Fruit fly (Drosophila melanogaster) whole organism, embryonic: ENCODE data around the gene SoYb.

Source experiments
- CG10431 ChIP-seq: fragments of 200-800 bp; sonication (Bioruptor generic); optimal IDR thresholded peaks from 3 replicates; lab custom pipeline; 2018; ENCODE audit warnings: missing biosample characterization, mild to moderate bottlenecking, missing genetic modification characterization
- CG13123 ChIP-seq: fragments of 200-800 bp; sonication (Bioruptor generic); optimal IDR thresholded peaks from 2 replicates; lab custom pipeline; 2016; ENCODE audit warnings: missing biosample characterization, missing genetic modification characterization
- CG14050 ChIP-seq: fragments of 200-800 bp; sonication (Bioruptor generic); IDR thresholded peaks from 3 replicates; pipeline ENCODE4 v1.3.6; 2022; ENCODE audit warnings: missing biosample characterization, missing genetic modification characterization
- CG14667 ChIP-seq: fragments of 200-800 bp; sonication (Bioruptor generic); IDR thresholded peaks from 2 replicates; pipeline ENCODE4 v1.3.6; 2022; ENCODE audit warnings: missing biosample characterization, missing genetic modification characterization
- CG1602 ChIP-seq: fragments of 200-800 bp; sonication (Bioruptor generic); optimal IDR thresholded peaks from 3 replicates; lab custom pipeline; 2016; ENCODE audit warnings: missing biosample characterization, missing genetic modification characterization
- CG17359 ChIP-seq: fragments of 200-800 bp; sonication (Bioruptor generic); optimal IDR thresholded peaks from 3 replicates; lab custom pipeline; 2018; ENCODE audit warnings: missing biosample characterization, mild to moderate bottlenecking, missing genetic modification characterization, moderate library complexity
- CG17361 ChIP-seq: fragments of 200-800 bp; sonication (Bioruptor generic); IDR thresholded peaks from 3 replicates; pipeline ENCODE4 v1.3.6; 2022; ENCODE audit warnings: missing biosample characterization, missing genetic modification characterization
- CG18262 ChIP-seq: fragments of 200-800 bp; optimal IDR thresholded peaks from 3 replicates; lab custom pipeline; 2019; ENCODE audit warnings: missing biosample characterization, mild to moderate bottlenecking, missing genetic modification characterization, moderate library complexity
- CG2129 ChIP-seq: fragments of 200-800 bp; sonication (Bioruptor generic); IDR thresholded peaks from 2 replicates; pipeline ENCODE4 v1.3.6; 2022; ENCODE audit warnings: missing biosample characterization, missing genetic modification characterization; ENCODE audit not compliant: partially characterized antibody
- CG2678 ChIP-seq: fragments of 200-800 bp; sonication (Bioruptor generic); optimal IDR thresholded peaks from 3 replicates; lab custom pipeline; 2019; ENCODE audit warnings: missing biosample characterization, mild to moderate bottlenecking, missing genetic modification characterization, moderate library complexity
- CG30403 ChIP-seq: fragments of 200-800 bp; sonication (Bioruptor generic); optimal IDR thresholded peaks from 3 replicates; lab custom pipeline; 2016; ENCODE audit warnings: missing biosample characterization, missing genetic modification characterization
- CG34376 ChIP-seq: fragments of 200-800 bp; sonication (Bioruptor generic); optimal IDR thresholded peaks from 2 replicates; lab custom pipeline; 2018; ENCODE audit warnings: missing biosample characterization, mild to moderate bottlenecking, missing genetic modification characterization
- CG5180 ChIP-seq: fragments of 200-800 bp; sonication (Bioruptor generic); optimal IDR thresholded peaks from 3 replicates; lab custom pipeline; 2017; ENCODE audit warnings: missing biosample characterization, missing genetic modification characterization, mild to moderate bottlenecking, moderate library complexity, missing genetic modification reagents
- CG6689 ChIP-seq: fragments of 200-800 bp; sonication (Bioruptor generic); IDR thresholded peaks from 2 replicates; pipeline ENCODE4 v1.3.6; 2022; ENCODE audit warnings: missing biosample characterization, missing genetic modification characterization
- CG7357 ChIP-seq: fragments of 200-800 bp; sonication (Bioruptor generic); IDR thresholded peaks from 3 replicates; pipeline ENCODE4 v1.3.6; 2022; ENCODE audit warnings: missing biosample characterization, missing genetic modification characterization
- CG7839 ChIP-seq: fragments of 200-800 bp; sonication (Bioruptor generic); optimal IDR thresholded peaks from 3 replicates; lab custom pipeline; 2018; ENCODE audit warnings: missing biosample characterization, mild to moderate bottlenecking, missing genetic modification characterization, moderate library complexity
- CG9817 ChIP-seq: fragments of 200-800 bp; sonication (Bioruptor generic); optimal IDR thresholded peaks from 2 replicates; lab custom pipeline; 2018; ENCODE audit warnings: missing biosample characterization, mild to moderate bottlenecking, missing genetic modification characterization, moderate library complexity
- D ChIP-seq, 2 experiments: fragments of 200-800 bp in 1 of 2; fragments of >200 bp in 1 of 2; sonication (Bioruptor generic) in 1 of 2; optimal IDR thresholded peaks; 2 replicates in 1 of 2; 3 replicates in 1 of 2; lab custom pipeline; 2017; ENCODE audit warnings: mild to moderate bottlenecking in 1 of 2, missing biosample characterization in 1 of 2, missing genetic modification characterization in 1 of 2, missing genetic modification reagents in 1 of 2
- Deaf1 ChIP-seq: fragments of 200-800 bp; optimal IDR thresholded peaks from 3 replicates; lab custom pipeline; 2019; ENCODE audit warnings: missing biosample characterization, mild to moderate bottlenecking, missing genetic modification characterization, moderate library complexity
- Fer3 ChIP-seq: fragments of 200-800 bp; sonication (Bioruptor generic); optimal IDR thresholded peaks from 2 replicates; lab custom pipeline; 2018; ENCODE audit warnings: missing biosample characterization, mild to moderate bottlenecking, missing genetic modification characterization, moderate library complexity
- Gug ChIP-seq: fragments of 200-800 bp; sonication (Bioruptor generic); IDR thresholded peaks from 4 replicates; pipeline ENCODE4 v1.3.6; 2022; ENCODE audit warnings: missing biosample characterization, missing genetic modification characterization
- Meics ChIP-seq: fragments of 200-800 bp; sonication (Bioruptor generic); optimal IDR thresholded peaks from 2 replicates; lab custom pipeline; 2017; ENCODE audit warnings: missing biosample characterization, mild to moderate bottlenecking, missing genetic modification characterization
- Mrtf ChIP-seq: fragments of 200-800 bp; sonication (Bioruptor generic); IDR thresholded peaks from 3 replicates; pipeline ENCODE4 v1.3.6; 2022; ENCODE audit warnings: missing biosample characterization, missing genetic modification characterization
- NFAT ChIP-seq: fragments of 200-800 bp; sonication (Bioruptor generic); IDR thresholded peaks from 2 replicates; pipeline ENCODE4 v1.3.6; 2022; ENCODE audit warnings: missing biosample characterization, missing genetic modification characterization
- Neu2 ChIP-seq: fragments of 200-800 bp; sonication (Bioruptor generic); optimal IDR thresholded peaks from 3 replicates; lab custom pipeline; 2016; ENCODE audit warnings: missing biosample characterization, missing genetic modification characterization, borderline replicate concordance
- NfI ChIP-seq: fragments of 200-800 bp; sonication (Bioruptor generic); optimal IDR thresholded peaks from 3 replicates; lab custom pipeline; 2018; ENCODE audit warnings: missing biosample characterization, mild to moderate bottlenecking, missing genetic modification characterization, moderate library complexity
- Spps ChIP-seq: fragments of 200-800 bp; sonication (Bioruptor generic); optimal IDR thresholded peaks from 2 replicates; lab custom pipeline; 2018; ENCODE audit warnings: missing biosample characterization, mild to moderate bottlenecking, missing genetic modification characterization
- btn ChIP-seq: fragments of 200-800 bp; sonication (Bioruptor generic); optimal IDR thresholded peaks from 2 replicates; lab custom pipeline; 2016; ENCODE audit warnings: missing biosample characterization, missing genetic modification characterization
- chinmo ChIP-seq: fragments of 200-800 bp; sonication (Bioruptor generic); IDR thresholded peaks from 4 replicates; pipeline ENCODE4 v1.3.6; 2022; ENCODE audit warnings: missing biosample characterization, missing genetic modification characterization; ENCODE audit not compliant: partially characterized antibody
- chn ChIP-seq: fragments of 200-800 bp; sonication (Bioruptor generic); optimal IDR thresholded peaks from 2 replicates; lab custom pipeline; 2016; ENCODE audit warnings: missing biosample characterization, missing genetic modification characterization
- dmrt99B ChIP-seq: fragments of 200-800 bp; sonication (Bioruptor generic); optimal IDR thresholded peaks from 2 replicates; lab custom pipeline; 2018; ENCODE audit warnings: missing biosample characterization, mild to moderate bottlenecking, missing genetic modification characterization, moderate library complexity
- emc ChIP-seq: fragments of 200-800 bp; sonication (Bioruptor generic); optimal IDR thresholded peaks from 2 replicates; lab custom pipeline; 2016; ENCODE audit warnings: missing biosample characterization, missing genetic modification characterization
- fru ChIP-seq: fragments of >200 bp; optimal IDR thresholded peaks from 2 replicates; lab custom pipeline; 2017
- gem ChIP-seq: fragments of 200-800 bp; sonication (Bioruptor generic); optimal IDR thresholded peaks from 2 replicates; lab custom pipeline; 2019; ENCODE audit warnings: missing biosample characterization, mild to moderate bottlenecking, missing genetic modification characterization, moderate library complexity
- inv ChIP-seq: fragments of 200-800 bp; sonication (Bioruptor generic); IDR thresholded peaks from 2 replicates; pipeline ENCODE4 v1.3.6; 2022; ENCODE audit warnings: missing biosample characterization, missing genetic modification characterization; ENCODE audit not compliant: partially characterized antibody
- mam ChIP-seq: fragments of 200-800 bp; sonication (Bioruptor generic); optimal IDR thresholded peaks from 3 replicates; lab custom pipeline; 2016; ENCODE audit warnings: missing biosample characterization, missing genetic modification characterization
- org-1 ChIP-seq: fragments of 200-800 bp; sonication (Bioruptor generic); optimal IDR thresholded peaks from 2 replicates; lab custom pipeline; 2017; ENCODE audit warnings: missing biosample characterization, missing genetic modification characterization
- ro ChIP-seq: fragments of 200-800 bp; sonication (Bioruptor generic); IDR thresholded peaks from 2 replicates; pipeline ENCODE4 v1.3.6; 2022; ENCODE audit warnings: missing biosample characterization, missing genetic modification characterization
- sens ChIP-seq: fragments of 200-800 bp; sonication (Bioruptor generic); peaks from one replicate; lab custom pipeline; 2016; ENCODE audit warnings: missing biosample characterization, missing genetic modification characterization
- sna ChIP-seq: fragments of 200-800 bp; sonication (Bioruptor generic); IDR thresholded peaks from 2 replicates; pipeline ENCODE4 v1.3.6; 2022; ENCODE audit warnings: missing biosample characterization, missing genetic modification characterization; ENCODE audit not compliant: partially characterized antibody
- stc ChIP-seq: fragments of 200-800 bp; sonication (Bioruptor generic); IDR thresholded peaks from 2 replicates; pipeline ENCODE4 v1.3.6; 2022; ENCODE audit warnings: missing biosample characterization, missing genetic modification characterization
- sug ChIP-seq: fragments of 200-800 bp; optimal IDR thresholded peaks from 2 replicates; lab custom pipeline; 2019; ENCODE audit warnings: missing biosample characterization, mild to moderate bottlenecking, missing genetic modification characterization, moderate library complexity
- twi ChIP-seq: fragments of 200-800 bp; optimal IDR thresholded peaks from 2 replicates; lab custom pipeline; 2019; ENCODE audit warnings: missing biosample characterization, mild to moderate bottlenecking, missing genetic modification characterization, moderate library complexity
- vvl ChIP-seq: fragments of 200-800 bp; sonication (Bioruptor generic); IDR thresholded peaks from 2 replicates; pipeline ENCODE4 v1.3.6; 2022; ENCODE audit warnings: missing biosample characterization, missing genetic modification characterization
- zen ChIP-seq: fragments of 200-800 bp; sonication (Bioruptor generic); optimal IDR thresholded peaks from 3 replicates; lab custom pipeline; 2018; ENCODE audit warnings: missing biosample characterization, mild to moderate bottlenecking, missing genetic modification characterization, moderate library complexity
- zfh2 ChIP-seq: fragments of 200-800 bp; sonication (Bioruptor generic); optimal IDR thresholded peaks from 2 replicates; lab custom pipeline; 2016; ENCODE audit warnings: missing biosample characterization, missing genetic modification characterization

SoYb gene

dm6 chr2L:9963603-9964042, 38.9 kb downstream of the SoYb start, which contains the start of gene CG5850 (continued):
- TF ChIP-seq sna (0 out of 2 replicates have a peak, but pooled peaks have one; percentile 33), zen (tag; lab: Kevin White, UChicago) (peak; percentile 17), CG7839 (tag; lab: Kevin White, UChicago) (peak; percentile 35), Mrtf (GFP tag; lab: Robert Waterston, UW) (no peak), dmrt99B (tag; lab: Kevin White, UChicago) (peak; percentile 14), gem (tag; lab: Kevin White, UChicago) (peak; percentile 53), Gug (GFP tag; lab: Robert Waterston, UW) (no peak), Deaf1 (peak; percentile 43), sens (peak; percentile 25), inv (GFP tag; lab: Robert Waterston, UW) (no peak)

- no peak for TF ChIP-seq Neu2 (GFP tag; lab: Kevin White, UChicago)
- peak; percentile 6 for TF ChIP-seq sug (tag; lab: Kevin White, UChicago)
- peak; percentile 19 for TF ChIP-seq CG34376
These were observed 41.8 kb downstream of the SoYb start for dm6 chr2L:9960758-9961157.

dm6 chr2L:9956993-9957652, 45.4 kb downstream of the SoYb start, which contains the start of the genes CG4658 and CG5846:
Gene CG4658 (plus strand): TSS chr2L:9957132.
Gene CG5846 (minus strand): TSS chr2L:9957237.
- TF ChIP-seq stc (peak; percentile 98), CG14667 (GFP tag; lab: Robert Waterston, UW) (peak; percentile 94), NfI (GFP tag; lab: Kevin White, UChicago) (peak; percentile 87), CG9817 (peak; percentile 88), vvl (GFP tag; lab: Robert Waterston, UW) (peak; percentile 98), CG6689 (GFP tag; lab: Robert Waterston, UW) (peak; percentile 97), fru (lab: Kevin White, UChicago) (no peak), ro (GFP tag; lab: Robert Waterston, UW) (peak; percentile 84), CG18262 (peak; percentile 97), emc (peak; percentile 30), CG30403 (GFP tag; lab: Kevin White, UChicago) (peak; percentile 97), CG10431 (GFP tag; lab: Kevin White, UChicago) (peak; percentile 77), chinmo (GFP tag; lab: Robert Waterston, UW) (0 out of 4 replicates have a peak, but pooled peaks have one; percentile 46), twi (tag; lab: Kevin White, UChicago) (peak; percentile 82), CG17361 (GFP tag; lab: Robert Waterston, UW) (peak; percentile 96), btn (GFP tag; lab: Kevin White, UChicago) (no peak), CG2678 (tag; lab: Kevin White, UChicago) (peak; percentile 96), org-1 (GFP tag; lab: Kevin White, UChicago) (peak; percentile 85), mam (GFP tag; lab: Kevin White, UChicago) (peak; percentile 72), NFAT (peak; percentile 76), CG5180 (GFP tag; lab: Kevin White, UChicago) (no peak), CG2129 (GFP tag; lab: Robert Waterston, UW) (no peak), zfh2 (GFP tag; lab: Kevin White, UChicago) (peak; percentile 54), D (optimal IDR thresholded peaks at IDR 0.05; lab: Kevin White, UChicago) (no peak), D (GFP tag; optimal IDR thresholded peaks at IDR 0.05; lab: Kevin White, UChicago) (peak; percentile 84), Fer3 (peak; percentile 94), chn (peak; percentile 79), Meics (GFP tag; lab: Kevin White, UChicago) (peak; percentile 92), CG14050 (GFP tag; lab: Robert Waterston, UW) (peak; percentile 90), CG7357 (peak; percentile 89), CG13123 (GFP tag; lab: Kevin White, UChicago) (peak; percentile 90), sna (no peak), CG17359 (tag; lab: Kevin White, UChicago) (peak; percentile 96), Spps (tag; lab: Kevin White, UChicago) (peak; percentile 94), CG1602 (peak; percentile 96)
